Worm (Caenorhabditis elegans): ENCODE measurements around the gene str-164.

The str-164 gene

ce11 chrIV:4930754-4931322 lies 29.7 kb upstream of the str-164 start (continued):
- TF ChIP-seq attf-5 (GFP tag; optimal IDR thresholded peaks at IDR 0.05) (no peak), K11D2.4 (GFP tag; IDR thresholded peaks at IDR 0.05) (no peak), lsy-27 (tag; optimal IDR thresholded peaks at IDR 0.05; ENCODE audit: borderline replicate concordance, insufficient read depth) (no peak), dpff-1 (tag; optimal IDR thresholded peaks at IDR 0.05) (no peak), F23B12.7 (tag; optimal IDR thresholded peaks at IDR 0.05; ENCODE audit: insufficient read depth) (no peak), nfya-2 (GFP tag; IDR thresholded peaks at IDR 0.05) (no peak), C17E4.6 (GFP tag; IDR thresholded peaks at IDR 0.05) (peak; percentile 48; the same call in 1 of the 2 replicates), ztf-26 (tag; optimal IDR thresholded peaks at IDR 0.05) (peak; percentile 22), ztf-3 (GFP tag; optimal IDR thresholded peaks at IDR 0.05) (no peak), mel-28 (tag; optimal IDR thresholded peaks at IDR 0.05; ENCODE audit: borderline replicate concordance) (no peak), dox-1 (GFP tag; IDR thresholded peaks at IDR 0.05) (no peak; the same call in 1 of the 2 replicates), tbp1 (GFP tag; optimal IDR thresholded peaks at IDR 0.05) (peak; percentile 83), fkh-3 (tag; optimal IDR thresholded peaks at IDR 0.05) (peak; percentile 45), hmg-1.2 (GFP tag; IDR thresholded peaks at IDR 0.05) (peak; percentile 80), die-1 (tag; optimal IDR thresholded peaks at IDR 0.05) (peak; percentile 73), nhr-80 (tag; optimal IDR thresholded peaks at IDR 0.05) (no peak), lin-54 (GFP tag; optimal IDR thresholded peaks at IDR 0.05) (no peak), lin-35 (GFP tag; optimal IDR thresholded peaks at IDR 0.05) (no peak), ccch-3 (GFP tag; optimal IDR thresholded peaks at IDR 0.05) (no peak), F49E8.2 (tag; optimal IDR thresholded peaks at IDR 0.05; ENCODE audit: insufficient read depth) (peak; percentile 71), ceh-100 (GFP tag; IDR thresholded peaks at IDR 0.05) (peak; percentile 46; the same call in 1 of the 2 replicates), chd-7 (tag; optimal IDR thresholded peaks at IDR 0.05) (no peak), ztf-28 (GFP tag; IDR thresholded peaks at IDR 0.05) (no peak), athp-1 (tag; optimal IDR thresholded peaks at IDR 0.05) (no peak), ztf-22 (GFP tag; optimal IDR thresholded peaks at IDR 0.05) (no peak), pbrm-1 (GFP tag; IDR thresholded peaks at IDR 0.05) (no peak), T26A5.8 (tag; optimal IDR thresholded peaks at IDR 0.05) (no peak), F57A8.1 (GFP tag; optimal IDR thresholded peaks at IDR 0.05) (no peak), bed-1 (GFP tag; IDR thresholded peaks at IDR 0.05) (no peak), madf-10 (tag; optimal IDR thresholded peaks at IDR 0.05) (peak; percentile 18), B0035.1 (tag; optimal IDR thresholded peaks at IDR 0.05) (no peak), attf-3 (GFP tag; conservative IDR thresholded peaks at IDR 0.05) (no peak), snpc-4 (GFP tag; optimal IDR thresholded peaks at IDR 0.05) (peak; percentile 91), snpc-4 (tag; optimal IDR thresholded peaks at IDR 0.05) (peak; percentile 95 to 99 (median 98)), nhr-27 (tag; optimal IDR thresholded peaks at IDR 0.05) (no peak), F52B5.7 (tag; optimal IDR thresholded peaks at IDR 0.05) (no peak), Y95B8A.8 (GFP tag; IDR thresholded peaks at IDR 0.05) (no peak), aptf-2 (GFP tag; conservative IDR thresholded peaks at IDR 0.05) (no peak), pha-4 (tag; optimal IDR thresholded peaks at IDR 0.05) (no peak), cebp-2 (GFP tag; IDR thresholded peaks at IDR 0.05) (no peak), B0336.3 (GFP tag; IDR thresholded peaks at IDR 0.05) (no peak), snpc-3.4 (tag; optimal IDR thresholded peaks at IDR 0.05) (peak; percentile 90), him-1 (tag; optimal IDR thresholded peaks at IDR 0.05) (peak; percentile 37), nfya-1 (tag; optimal IDR thresholded peaks at IDR 0.05; ENCODE audit: borderline replicate concordance, insufficient read depth) (no peak), egrh-3 (GFP tag; IDR thresholded peaks at IDR 0.05) (no peak), mxl-1 (tag; optimal IDR thresholded peaks at IDR 0.05) (peak; percentile 30), F57C9.4 (tag; optimal IDR thresholded peaks at IDR 0.05) (no peak), hlh-12 (tag; optimal IDR thresholded peaks at IDR 0.05) (peak; percentile 56), nhr-179 (tag; optimal IDR thresholded peaks at IDR 0.05) (no peak)

All from whole organism, young adult.